Worm (Caenorhabditis elegans) whole organism, L2 larva: Measurements from ENCODE around the gene fmi-1.

Source experiments
- C34F6.9 ChIP-seq: fragments of 150-350 bp; optimal IDR thresholded peaks from 2 replicates; lab custom pipeline; 2014; ENCODE audit warnings: missing biosample characterization, missing genetic modification characterization
- R02D3.7 ChIP-seq: fragments of 150-350 bp; optimal IDR thresholded peaks from 2 replicates; lab custom pipeline; 2014; ENCODE audit warnings: missing biosample characterization, missing genetic modification characterization
- Y55F3AM.14 ChIP-seq: fragments of 200-800 bp; sonication (Bioruptor generic); optimal IDR thresholded peaks from 2 replicates; lab custom pipeline; 2018; ENCODE audit warnings: mild to moderate bottlenecking, missing genetic modification characterization, missing compliant biosample characterization
- ZK546.5 ChIP-seq: sonication (generic microtip); optimal IDR thresholded peaks from 2 replicates; lab custom pipeline; 2017; ENCODE audit warnings: missing biosample characterization, missing genetic modification characterization
- aly-2 ChIP-seq: fragments of 150-350 bp; optimal IDR thresholded peaks from 2 replicates; lab custom pipeline; 2014; ENCODE audit warnings: missing biosample characterization, missing genetic modification characterization
- ama-1 ChIP-seq: fragments of 150-350 bp; optimal IDR thresholded peaks from 2 replicates; lab custom pipeline; 2018; ENCODE audit warnings: inconsistent platforms
- blmp-1 ChIP-seq: sonication (generic microtip); optimal IDR thresholded peaks from 2 replicates; lab custom pipeline; 2017; ENCODE audit warnings: missing genetic modification characterization, mild to moderate bottlenecking, missing compliant biosample characterization, antibody characterized with exemption, moderate library complexity; ENCODE audit not compliant: insufficient read depth
- ceh-16 ChIP-seq: fragments of 150-350 bp; optimal IDR thresholded peaks from 2 replicates; lab custom pipeline; 2014; ENCODE audit warnings: missing biosample characterization, missing genetic modification characterization
- ceh-82 ChIP-seq: fragments of 150-350 bp; optimal IDR thresholded peaks from 2 replicates; lab custom pipeline; 2014; ENCODE audit warnings: missing biosample characterization, missing genetic modification characterization
- crh-2 ChIP-seq: sonication (generic microtip); optimal IDR thresholded peaks from 2 replicates; lab custom pipeline; 2017; ENCODE audit warnings: missing biosample characterization, missing genetic modification characterization
- dmd-4 ChIP-seq: sonication (generic microtip); optimal IDR thresholded peaks from 2 replicates; lab custom pipeline; 2017; ENCODE audit warnings: missing biosample characterization, missing genetic modification characterization
- egl-27 ChIP-seq: sonication (generic microtip); optimal IDR thresholded peaks from 3 replicates; lab custom pipeline; 2017; ENCODE audit warnings: missing biosample characterization, missing genetic modification reagents, missing genetic modification characterization
- elt-1 ChIP-seq: fragments of 150-350 bp; optimal IDR thresholded peaks from 2 replicates; lab custom pipeline; 2014; ENCODE audit warnings: missing biosample characterization, missing genetic modification characterization
- elt-3 ChIP-seq: sonication (generic microtip); optimal IDR thresholded peaks from 2 replicates; lab custom pipeline; 2017; ENCODE audit warnings: missing biosample characterization, missing genetic modification characterization
- fos-1 ChIP-seq: fragments of 150-350 bp; optimal IDR thresholded peaks from 2 replicates; lab custom pipeline; 2014; ENCODE audit warnings: missing biosample characterization, missing genetic modification characterization
- gmeb-1 ChIP-seq: fragments of 150-350 bp; optimal IDR thresholded peaks from 2 replicates; lab custom pipeline; 2014; ENCODE audit warnings: missing biosample characterization, missing genetic modification characterization
- lin-11 ChIP-seq: fragments of 150-350 bp; sonication (generic microtip); optimal IDR thresholded peaks from 2 replicates; lab custom pipeline; 2014; ENCODE audit warnings: missing biosample characterization, missing genetic modification characterization, inconsistent platforms, mixed read lengths
- lin-13 ChIP-seq: fragments of 150-350 bp; optimal IDR thresholded peaks from 2 replicates; lab custom pipeline; 2014; ENCODE audit warnings: missing biosample characterization, missing genetic modification reagents, missing genetic modification characterization
- lin-39 ChIP-seq: fragments of 150-350 bp; optimal IDR thresholded peaks from 2 replicates; lab custom pipeline; 2014; ENCODE audit warnings: missing biosample characterization, missing genetic modification reagents, missing genetic modification characterization
- mab-5 ChIP-seq: fragments of 150-350 bp; optimal IDR thresholded peaks from 2 replicates; lab custom pipeline; 2014; ENCODE audit warnings: missing biosample characterization, missing genetic modification characterization
- mdl-1 ChIP-seq, 2 experiments: fragments of 150-350 bp in 1 of 2; sonication (generic microtip) in 1 of 2; optimal IDR thresholded peaks; 2 replicates each; lab custom pipeline; 2017; ENCODE audit warnings: missing biosample characterization in 2 of 2, missing genetic modification characterization in 2 of 2
- nhr-10 ChIP-seq: sonication (generic microtip); optimal IDR thresholded peaks from 2 replicates; lab custom pipeline; 2017; ENCODE audit warnings: missing biosample characterization, missing genetic modification characterization
- nhr-12 ChIP-seq: fragments of 150-350 bp; optimal IDR thresholded peaks from 2 replicates; lab custom pipeline; 2014; ENCODE audit warnings: missing biosample characterization, missing genetic modification characterization
- nhr-23 ChIP-seq: fragments of 150-350 bp; optimal IDR thresholded peaks from 2 replicates; lab custom pipeline; 2014; ENCODE audit warnings: missing biosample characterization, missing genetic modification reagents, missing genetic modification characterization
- nhr-237 ChIP-seq: fragments of 150-350 bp; optimal IDR thresholded peaks from 2 replicates; lab custom pipeline; 2014; ENCODE audit warnings: missing biosample characterization, missing genetic modification characterization
- nhr-25 ChIP-seq: fragments of 150-350 bp; sonication (generic microtip); optimal IDR thresholded peaks from 3 replicates; lab custom pipeline; 2014; ENCODE audit warnings: missing biosample characterization, missing genetic modification characterization
- nhr-6 ChIP-seq: fragments of 150-350 bp; optimal IDR thresholded peaks from 2 replicates; lab custom pipeline; 2014; ENCODE audit warnings: missing biosample characterization, missing genetic modification characterization
- nhr-77 ChIP-seq: fragments of 150-350 bp; optimal IDR thresholded peaks from 2 replicates; lab custom pipeline; 2014; ENCODE audit warnings: missing biosample characterization, missing genetic modification characterization
- sem-4 ChIP-seq: fragments of 150-350 bp; optimal IDR thresholded peaks from 2 replicates; lab custom pipeline; 2014; ENCODE audit warnings: missing biosample characterization, missing genetic modification reagents, missing genetic modification characterization
- skn-1 ChIP-seq: sonication (generic microtip); optimal IDR thresholded peaks from 2 replicates; lab custom pipeline; 2017; ENCODE audit warnings: missing biosample characterization, missing genetic modification characterization
- sma-3 ChIP-seq: sonication (generic microtip); optimal IDR thresholded peaks from 2 replicates; lab custom pipeline; 2016; ENCODE audit warnings: missing genetic modification reagents, missing genetic modification characterization, missing compliant biosample characterization
- sma-9 ChIP-seq, 2 experiments: fragments of 150-350 bp in 1 of 2; sonication (generic microtip) in 1 of 2; optimal IDR thresholded peaks; 2 replicates each; lab custom pipeline; 2014 to 2016; ENCODE audit warnings: missing genetic modification characterization in 2 of 2, mild to moderate bottlenecking in 1 of 2, missing biosample characterization in 1 of 2, missing compliant biosample characterization in 1 of 2, missing genetic modification reagents in 1 of 2, moderate library complexity in 1 of 2
- unc-39 ChIP-seq: fragments of 150-350 bp; optimal IDR thresholded peaks from 2 replicates; lab custom pipeline; 2014; ENCODE audit warnings: missing biosample characterization, missing genetic modification characterization
- unc-55 ChIP-seq: fragments of 150-350 bp; sonication (generic microtip); optimal IDR thresholded peaks from 3 replicates; lab custom pipeline; 2014; ENCODE audit warnings: missing biosample characterization, missing genetic modification reagents, missing genetic modification characterization
- unc-62 ChIP-seq: fragments of 150-350 bp; optimal IDR thresholded peaks from 2 replicates; lab custom pipeline; 2014; ENCODE audit warnings: missing biosample characterization, missing genetic modification reagents, missing genetic modification characterization
- zag-1 ChIP-seq: fragments of 150-350 bp; optimal IDR thresholded peaks from 2 replicates; lab custom pipeline; 2014; ENCODE audit warnings: missing biosample characterization, missing genetic modification characterization
- ztf-1 ChIP-seq: fragments of 200-800 bp; sonication (Bioruptor generic); conservative IDR thresholded peaks from 2 replicates; pipeline ENCODE4 v1.3.6; 2022; ENCODE audit warnings: missing genetic modification characterization, missing compliant biosample characterization
- ztf-11 ChIP-seq: sonication (generic microtip); optimal IDR thresholded peaks from 2 replicates; lab custom pipeline; 2017; ENCODE audit warnings: missing biosample characterization, missing genetic modification characterization
- ztf-4 ChIP-seq: fragments of 150-350 bp; optimal IDR thresholded peaks from 2 replicates; lab custom pipeline; 2014; ENCODE audit warnings: missing biosample characterization, missing genetic modification characterization

The fmi-1 gene

DNA sequence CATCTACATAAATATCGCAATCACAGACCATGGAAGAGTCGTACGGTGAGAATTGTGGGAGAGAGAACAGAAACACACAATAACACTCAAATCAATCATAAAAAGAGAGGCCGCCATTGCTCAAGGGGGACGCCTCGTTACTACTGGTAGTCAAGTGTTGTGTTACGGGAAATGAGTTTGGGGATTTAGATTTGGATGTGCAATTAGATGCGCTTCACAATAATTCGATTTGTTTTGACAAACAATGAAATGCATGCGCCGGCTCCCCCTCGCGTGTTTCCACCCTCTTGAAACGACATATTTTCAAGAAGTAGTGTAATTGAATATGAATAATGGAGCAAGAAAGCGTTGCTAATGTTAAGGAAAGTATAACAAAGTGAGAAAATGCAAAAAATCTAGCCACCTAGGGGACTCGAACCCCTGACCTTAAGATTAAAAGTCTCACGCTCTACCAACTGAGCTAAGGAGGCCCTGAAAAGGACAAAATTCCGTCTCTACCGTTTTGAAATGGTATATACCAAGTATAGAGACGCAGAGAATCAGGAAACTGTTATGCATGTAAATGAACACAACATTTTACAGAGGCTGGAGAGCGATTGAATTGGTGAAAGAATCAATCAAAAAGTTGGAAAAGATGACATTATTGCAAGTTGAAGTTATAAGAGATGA is 7.9 kb downstream of the fmi-1 start:
- no peak for TF ChIP-seq nhr-23 (tag; lab: Kevin White, UChicago)
- no peak for TF ChIP-seq ama-1 (lab: Kevin White, UChicago)

DNA sequence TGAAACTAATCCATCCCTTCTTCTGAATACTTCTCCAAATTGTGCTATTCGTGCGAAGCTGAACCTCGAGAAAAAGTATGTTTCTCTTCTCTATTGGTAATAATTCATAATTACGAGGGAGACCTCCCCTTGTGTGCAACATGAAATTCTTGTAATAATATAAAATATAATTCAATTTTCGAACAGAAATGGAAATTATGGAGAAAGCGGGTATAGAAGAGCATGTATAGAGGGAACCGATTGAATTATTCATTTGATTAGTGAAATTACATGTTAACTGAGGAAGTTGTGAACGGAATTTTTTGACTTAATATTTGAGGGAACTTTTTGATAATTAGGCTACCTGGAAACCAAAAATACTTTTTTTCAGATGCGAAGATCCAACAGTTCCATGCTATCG is 10.0 kb downstream of the fmi-1 start:
- TF ChIP-seq aly-2 (tag; lab: Kevin White, UChicago) = no peak
- TF ChIP-seq sem-4 (tag; lab: Kevin White, UChicago) = no peak
- TF ChIP-seq elt-1 (tag; lab: Kevin White, UChicago) = no peak
- TF ChIP-seq gmeb-1 (tag; lab: Kevin White, UChicago) = no peak
- TF ChIP-seq unc-39 = no peak
- TF ChIP-seq nhr-77 (tag; lab: Kevin White, UChicago) = no peak
- no peak for TF ChIP-seq lin-39
- no peak for TF ChIP-seq nhr-23 (tag; lab: Kevin White, UChicago)

DNA sequence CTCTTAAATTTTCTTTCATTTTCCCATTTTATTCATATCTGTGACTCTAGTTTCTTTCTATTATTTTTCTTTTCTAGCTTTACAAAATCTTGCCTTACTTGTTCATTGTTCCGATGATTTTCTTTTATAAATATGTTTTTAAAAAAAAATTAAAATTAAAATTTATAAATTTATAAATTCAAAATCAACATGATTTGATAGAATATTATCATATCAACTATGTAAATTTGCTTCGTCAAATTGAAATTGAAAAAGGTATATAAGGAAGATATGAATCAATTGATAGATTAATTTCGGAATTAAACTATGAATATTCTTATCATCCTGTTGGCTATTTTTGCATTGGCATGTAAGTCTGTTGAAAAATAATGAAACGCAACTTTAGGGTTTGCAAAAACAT is 14.4 kb downstream of the fmi-1 start, which contains the start of gene W07G4.1:
W07G4.1 (plus strand) TSS at position 301 of the 400 bp plus-strand sequence.
- TF ChIP-seq nhr-10 = no peak
- TF ChIP-seq unc-62 (GFP tag; lab: Kevin White, UChicago) = no peak
- TF ChIP-seq ceh-16 (tag; lab: Kevin White, UChicago) = no peak
- no peak for TF ChIP-seq C34F6.9 (tag; lab: Kevin White, UChicago)
- TF ChIP-seq Y55F3AM.14 = no peak
- TF ChIP-seq skn-1 (tag; lab: Kevin White, UChicago) = no peak
- TF ChIP-seq gmeb-1 (tag; lab: Kevin White, UChicago) = no peak
- TF ChIP-seq egl-27 (tag; lab: Kevin White, UChicago) = no peak
- no peak for TF ChIP-seq ztf-1 (GFP tag; lab: Robert Waterston, UW)
- no peak for TF ChIP-seq mab-5 (tag; lab: Kevin White, UChicago)
- no peak for TF ChIP-seq ceh-82 (tag; lab: Kevin White, UChicago)
- TF ChIP-seq ztf-11 (tag; lab: Kevin White, UChicago) = no peak
- TF ChIP-seq nhr-25 (tag; lab: Kevin White, UChicago) = no peak
- no peak for TF ChIP-seq zag-1 (tag; lab: Kevin White, UChicago)
- no peak for TF ChIP-seq dmd-4 (tag; lab: Kevin White, UChicago)
- TF ChIP-seq elt-3 (tag; lab: Kevin White, UChicago) = no peak
- TF ChIP-seq blmp-1 = no peak
- no peak for TF ChIP-seq fos-1 (tag; lab: Kevin White, UChicago)

DNA sequence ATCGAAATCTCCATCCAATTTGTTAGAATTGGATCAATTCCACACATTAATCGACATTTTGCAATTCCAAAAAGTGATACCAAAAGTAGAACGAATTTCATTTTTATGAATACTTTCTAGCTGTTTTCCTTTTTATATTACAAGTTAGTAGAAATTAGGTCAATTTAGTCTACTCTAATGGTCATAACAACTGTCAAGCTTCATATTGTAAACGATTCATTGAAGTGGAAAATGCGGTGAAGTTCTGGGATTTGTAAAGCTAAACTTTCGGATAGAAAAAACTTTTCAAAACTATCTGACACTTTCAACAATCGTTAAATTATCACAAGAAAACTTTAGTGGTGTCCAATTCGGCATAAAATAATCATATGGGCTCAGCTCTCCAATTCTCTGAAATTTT is 15.7 kb downstream of the fmi-1 start, which contains the start of gene W07G4.7:
W07G4.7 (minus strand) TSS at position 101 of the 400 bp plus-strand sequence.
- TF ChIP-seq unc-62 (GFP tag; lab: Kevin White, UChicago) (no peak), lin-39 (no peak), nhr-237 (no peak), sma-9 (GFP tag; optimal IDR thresholded peaks at IDR 0.05; lab: Kevin White, UChicago) (no peak), sma-9 (tag; optimal IDR thresholded peaks at IDR 0.05; lab: Kevin White, UChicago) (no peak), sma-3 (GFP tag; lab: Kevin White, UChicago) (no peak), unc-55 (GFP tag; lab: Kevin White, UChicago) (no peak), nhr-77 (tag; lab: Kevin White, UChicago) (no peak), sem-4 (tag; lab: Kevin White, UChicago) (no peak), nhr-23 (tag; lab: Kevin White, UChicago) (no peak), C34F6.9 (tag; lab: Kevin White, UChicago) (no peak)

DNA sequence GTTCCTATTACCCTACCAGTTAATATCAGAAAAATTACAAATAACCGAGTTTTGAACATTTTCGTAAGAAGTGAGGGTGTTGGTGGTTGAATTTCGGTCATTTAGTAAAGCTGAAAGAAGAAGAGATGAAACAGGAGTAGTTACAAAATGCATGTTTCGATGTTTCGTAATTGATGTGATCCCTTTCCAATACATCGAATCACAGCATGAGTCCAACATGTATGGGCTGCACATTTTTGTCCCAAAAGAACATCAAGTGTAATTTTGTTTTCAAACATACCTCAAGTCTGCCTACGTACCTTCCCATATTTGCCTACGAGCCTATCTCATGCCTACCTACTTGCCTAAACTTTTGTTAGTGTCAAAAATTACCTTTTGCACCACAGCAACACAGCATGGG is 17.6 kb downstream of the fmi-1 start, which contains the start of gene W07G4.2:
W07G4.2 (minus strand) TSS at position 101 of the 400 bp plus-strand sequence.
- TF ChIP-seq lin-11 (tag; lab: Kevin White, UChicago) (no peak), sma-3 (GFP tag; lab: Kevin White, UChicago) (no peak)

DNA sequence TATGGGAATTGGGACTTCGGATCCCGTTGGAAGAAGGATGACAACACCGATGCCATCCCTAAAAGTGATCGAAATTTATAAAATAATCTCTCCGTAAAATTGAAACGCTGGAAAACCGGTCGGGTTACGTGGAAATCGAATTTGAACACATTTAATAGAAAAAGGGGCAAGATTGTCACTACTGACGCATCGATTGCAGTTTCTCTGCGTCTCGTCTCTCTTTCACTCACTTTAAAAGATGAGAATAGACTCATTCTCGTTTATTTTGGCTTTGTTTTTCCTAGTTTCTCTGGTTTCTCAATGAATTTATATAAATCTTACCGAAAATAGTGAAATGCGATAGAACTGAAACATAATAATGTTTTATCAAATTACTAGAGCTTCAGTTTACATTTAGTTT is 22.8 kb downstream of the fmi-1 start, which contains the start of gene scyl-1:
scyl-1 (minus strand) TSS at position 56 of the 400 bp plus-strand sequence.
- TF ChIP-seq R02D3.7 (tag; lab: Kevin White, UChicago) (no peak), zag-1 (tag; lab: Kevin White, UChicago) (no peak), mdl-1 (tag; optimal IDR thresholded peaks at IDR 0.05; lab: Kevin White, UChicago) (peak in 1 of 2 experiments; percentile 14), dmd-4 (tag; lab: Kevin White, UChicago) (peak; percentile 3), ztf-1 (GFP tag; lab: Robert Waterston, UW) (no peak), C34F6.9 (tag; lab: Kevin White, UChicago) (peak; percentile 71), aly-2 (tag; lab: Kevin White, UChicago) (no peak), ceh-82 (tag; lab: Kevin White, UChicago) (no peak), nhr-77 (tag; lab: Kevin White, UChicago) (no peak), lin-11 (tag; lab: Kevin White, UChicago) (no peak), unc-39 (no peak), unc-55 (GFP tag; lab: Kevin White, UChicago) (peak; percentile 74), nhr-12 (no peak), ztf-4 (tag; lab: Kevin White, UChicago) (peak; percentile 31), nhr-6 (tag; lab: Kevin White, UChicago) (no peak), elt-1 (tag; lab: Kevin White, UChicago) (no peak), sma-9 (GFP tag; optimal IDR thresholded peaks at IDR 0.05; lab: Kevin White, UChicago) (peak; percentile 92), sma-9 (tag; optimal IDR thresholded peaks at IDR 0.05; lab: Kevin White, UChicago) (no peak), egl-27 (tag; lab: Kevin White, UChicago) (no peak), ZK546.5 (tag; lab: Kevin White, UChicago) (no peak), crh-2 (tag; lab: Kevin White, UChicago) (peak; percentile 86), mab-5 (tag; lab: Kevin White, UChicago) (peak; percentile 78), lin-13 (GFP tag; lab: Kevin White, UChicago) (peak; percentile 85), sem-4 (tag; lab: Kevin White, UChicago) (peak; percentile 83)
